Worm (Caenorhabditis elegans) whole organism, L2 larva: ENCODE measurements around the gene nac-3.

ENCODE experiments used
- C34F6.9 ChIP-seq: fragments of 150-350 bp; optimal IDR thresholded peaks from 2 replicates; lab custom pipeline; 2014; ENCODE audit warnings: missing biosample characterization, missing genetic modification characterization
- F13H6.1 ChIP-seq: sonication (generic microtip); optimal IDR thresholded peaks from 2 replicates; lab custom pipeline; 2016; ENCODE audit warnings: missing genetic modification characterization, missing compliant biosample characterization
- alr-1 ChIP-seq: fragments of 150-350 bp; optimal IDR thresholded peaks from 2 replicates; lab custom pipeline; 2014; ENCODE audit warnings: missing biosample characterization, missing genetic modification characterization
- ama-1 ChIP-seq: fragments of 150-350 bp; optimal IDR thresholded peaks from 2 replicates; lab custom pipeline; 2018; ENCODE audit warnings: inconsistent platforms
- blmp-1 ChIP-seq: sonication (generic microtip); optimal IDR thresholded peaks from 2 replicates; lab custom pipeline; 2017; ENCODE audit warnings: missing genetic modification characterization, mild to moderate bottlenecking, missing compliant biosample characterization, antibody characterized with exemption, moderate library complexity; ENCODE audit not compliant: insufficient read depth
- ceh-16 ChIP-seq: fragments of 150-350 bp; optimal IDR thresholded peaks from 2 replicates; lab custom pipeline; 2014; ENCODE audit warnings: missing biosample characterization, missing genetic modification characterization
- crh-2 ChIP-seq: sonication (generic microtip); optimal IDR thresholded peaks from 2 replicates; lab custom pipeline; 2017; ENCODE audit warnings: missing biosample characterization, missing genetic modification characterization
- dmd-4 ChIP-seq: sonication (generic microtip); optimal IDR thresholded peaks from 2 replicates; lab custom pipeline; 2017; ENCODE audit warnings: missing biosample characterization, missing genetic modification characterization
- egl-27 ChIP-seq: sonication (generic microtip); optimal IDR thresholded peaks from 3 replicates; lab custom pipeline; 2017; ENCODE audit warnings: missing biosample characterization, missing genetic modification reagents, missing genetic modification characterization
- elt-1 ChIP-seq: fragments of 150-350 bp; optimal IDR thresholded peaks from 2 replicates; lab custom pipeline; 2014; ENCODE audit warnings: missing biosample characterization, missing genetic modification characterization
- elt-3 ChIP-seq: sonication (generic microtip); optimal IDR thresholded peaks from 2 replicates; lab custom pipeline; 2017; ENCODE audit warnings: missing biosample characterization, missing genetic modification characterization
- fos-1 ChIP-seq: fragments of 150-350 bp; optimal IDR thresholded peaks from 2 replicates; lab custom pipeline; 2014; ENCODE audit warnings: missing biosample characterization, missing genetic modification characterization
- gmeb-1 ChIP-seq: fragments of 150-350 bp; optimal IDR thresholded peaks from 2 replicates; lab custom pipeline; 2014; ENCODE audit warnings: missing biosample characterization, missing genetic modification characterization
- lin-11 ChIP-seq: fragments of 150-350 bp; sonication (generic microtip); optimal IDR thresholded peaks from 2 replicates; lab custom pipeline; 2014; ENCODE audit warnings: missing biosample characterization, missing genetic modification characterization, inconsistent platforms, mixed read lengths
- lin-13 ChIP-seq: fragments of 150-350 bp; optimal IDR thresholded peaks from 2 replicates; lab custom pipeline; 2014; ENCODE audit warnings: missing biosample characterization, missing genetic modification reagents, missing genetic modification characterization
- lsy-2 ChIP-seq, 2 experiments: fragments of 150-350 bp in 1 of 2; sonication (generic microtip) in 1 of 2; optimal IDR thresholded peaks; 2 replicates each; lab custom pipeline; 2014 to 2017; ENCODE audit warnings: missing biosample characterization in 2 of 2, missing genetic modification characterization in 2 of 2
- mab-5 ChIP-seq: fragments of 150-350 bp; optimal IDR thresholded peaks from 2 replicates; lab custom pipeline; 2014; ENCODE audit warnings: missing biosample characterization, missing genetic modification characterization
- mdl-1 ChIP-seq, 2 experiments: fragments of 150-350 bp in 1 of 2; sonication (generic microtip) in 1 of 2; optimal IDR thresholded peaks; 2 replicates each; lab custom pipeline; 2017; ENCODE audit warnings: missing biosample characterization in 2 of 2, missing genetic modification characterization in 2 of 2
- nhr-10 ChIP-seq: sonication (generic microtip); optimal IDR thresholded peaks from 2 replicates; lab custom pipeline; 2017; ENCODE audit warnings: missing biosample characterization, missing genetic modification characterization
- nhr-11 ChIP-seq: fragments of 150-350 bp; optimal IDR thresholded peaks from 2 replicates; lab custom pipeline; 2014; ENCODE audit warnings: missing biosample characterization, missing genetic modification characterization
- nhr-12 ChIP-seq: fragments of 150-350 bp; optimal IDR thresholded peaks from 2 replicates; lab custom pipeline; 2014; ENCODE audit warnings: missing biosample characterization, missing genetic modification characterization
- nhr-129 ChIP-seq: fragments of 150-350 bp; optimal IDR thresholded peaks from 2 replicates; lab custom pipeline; 2014; ENCODE audit warnings: missing biosample characterization, missing genetic modification characterization
- nhr-21 ChIP-seq: fragments of 150-350 bp; optimal IDR thresholded peaks from 2 replicates; lab custom pipeline; 2014; ENCODE audit warnings: missing biosample characterization, missing genetic modification characterization
- nhr-23 ChIP-seq: fragments of 150-350 bp; optimal IDR thresholded peaks from 2 replicates; lab custom pipeline; 2014; ENCODE audit warnings: missing biosample characterization, missing genetic modification reagents, missing genetic modification characterization
- nhr-237 ChIP-seq: fragments of 150-350 bp; optimal IDR thresholded peaks from 2 replicates; lab custom pipeline; 2014; ENCODE audit warnings: missing biosample characterization, missing genetic modification characterization
- nhr-25 ChIP-seq: fragments of 150-350 bp; sonication (generic microtip); optimal IDR thresholded peaks from 3 replicates; lab custom pipeline; 2014; ENCODE audit warnings: missing biosample characterization, missing genetic modification characterization
- nhr-6 ChIP-seq: fragments of 150-350 bp; optimal IDR thresholded peaks from 2 replicates; lab custom pipeline; 2014; ENCODE audit warnings: missing biosample characterization, missing genetic modification characterization
- nhr-77 ChIP-seq: fragments of 150-350 bp; optimal IDR thresholded peaks from 2 replicates; lab custom pipeline; 2014; ENCODE audit warnings: missing biosample characterization, missing genetic modification characterization
- peb-1 ChIP-seq: fragments of 150-350 bp; optimal IDR thresholded peaks from 2 replicates; lab custom pipeline; 2014; ENCODE audit warnings: missing biosample characterization, missing genetic modification characterization
- sem-4 ChIP-seq: fragments of 150-350 bp; optimal IDR thresholded peaks from 2 replicates; lab custom pipeline; 2014; ENCODE audit warnings: missing biosample characterization, missing genetic modification reagents, missing genetic modification characterization
- skn-1 ChIP-seq: sonication (generic microtip); optimal IDR thresholded peaks from 2 replicates; lab custom pipeline; 2017; ENCODE audit warnings: missing biosample characterization, missing genetic modification characterization
- sma-3 ChIP-seq: sonication (generic microtip); optimal IDR thresholded peaks from 2 replicates; lab custom pipeline; 2016; ENCODE audit warnings: missing genetic modification reagents, missing genetic modification characterization, missing compliant biosample characterization
- unc-39 ChIP-seq: fragments of 150-350 bp; optimal IDR thresholded peaks from 2 replicates; lab custom pipeline; 2014; ENCODE audit warnings: missing biosample characterization, missing genetic modification characterization
- unc-55 ChIP-seq: fragments of 150-350 bp; sonication (generic microtip); optimal IDR thresholded peaks from 3 replicates; lab custom pipeline; 2014; ENCODE audit warnings: missing biosample characterization, missing genetic modification reagents, missing genetic modification characterization
- unc-62 ChIP-seq: fragments of 150-350 bp; optimal IDR thresholded peaks from 2 replicates; lab custom pipeline; 2014; ENCODE audit warnings: missing biosample characterization, missing genetic modification reagents, missing genetic modification characterization
- zag-1 ChIP-seq: fragments of 150-350 bp; optimal IDR thresholded peaks from 2 replicates; lab custom pipeline; 2014; ENCODE audit warnings: missing biosample characterization, missing genetic modification characterization
- ztf-1 ChIP-seq: fragments of 200-800 bp; sonication (Bioruptor generic); conservative IDR thresholded peaks from 2 replicates; pipeline ENCODE4 v1.3.6; 2022; ENCODE audit warnings: missing genetic modification characterization, missing compliant biosample characterization
- ztf-11 ChIP-seq: sonication (generic microtip); optimal IDR thresholded peaks from 2 replicates; lab custom pipeline; 2017; ENCODE audit warnings: missing biosample characterization, missing genetic modification characterization

Gene nac-3

DNA sequence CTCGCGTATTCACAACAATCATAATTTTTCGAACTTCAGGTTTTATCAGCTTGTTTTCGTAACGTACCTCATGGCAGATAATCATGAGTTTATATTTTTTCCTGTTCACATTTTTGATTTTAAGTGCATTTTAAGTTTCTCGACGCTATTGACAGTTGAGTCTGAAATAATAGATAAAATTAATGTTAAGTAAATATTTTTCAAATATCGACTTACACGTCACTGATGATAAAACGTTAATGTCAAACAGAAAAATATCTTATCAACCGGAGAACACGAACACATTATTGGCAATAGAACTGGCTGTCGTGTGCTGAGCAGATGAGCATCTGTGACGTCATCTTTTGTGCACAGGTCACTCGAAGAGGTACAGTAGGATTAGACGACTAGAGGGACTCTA, 44.2 kb downstream of the nac-3 start:
- TF ChIP-seq sem-4 (tag; lab: Kevin White, UChicago) (no peak), nhr-12 (no peak), nhr-11 (tag; lab: Kevin White, UChicago) (no peak)

- TF ChIP-seq mab-5 (tag; lab: Kevin White, UChicago) (no peak), dmd-4 (no peak), nhr-25 (no peak), lin-13 (GFP tag; lab: Kevin White, UChicago) (no peak), skn-1 (tag; lab: Kevin White, UChicago) (no peak), sma-3 (GFP tag; lab: Kevin White, UChicago) (no peak), ama-1 (lab: Kevin White, UChicago) (no peak)
Measured at ce11 chrIII:10197416-10197815, 44.8 kb downstream of the nac-3 start, which contains the start of gene dod-6. TSS of gene dod-6 (plus strand) at chrIII:10197716.

DNA sequence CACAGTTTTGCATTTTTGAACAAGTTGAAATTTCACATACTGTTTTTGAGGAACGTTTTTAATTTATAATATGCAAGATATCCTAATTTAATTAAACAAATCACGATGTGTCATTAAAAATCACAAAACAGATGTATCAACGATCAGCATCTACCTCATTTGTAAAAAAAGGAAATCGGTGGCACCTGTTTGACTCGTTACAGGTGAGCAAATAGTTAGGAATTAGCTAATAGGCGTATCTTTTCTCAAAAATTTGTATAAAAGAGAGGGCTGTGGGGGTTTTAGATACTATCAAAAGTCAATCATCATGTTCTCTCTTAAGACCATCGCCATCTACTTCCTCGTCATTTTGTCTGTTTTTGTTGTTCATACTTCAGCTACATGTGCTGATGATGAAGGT, 46.5 kb downstream of the nac-3 start, which contains the start of gene T20G5.8:
TSS of gene T20G5.8 (plus strand) at position 301 of the 400 bp plus-strand sequence.
- no peak for TF ChIP-seq fos-1 (tag; lab: Kevin White, UChicago)
- TF ChIP-seq ceh-16 (tag; lab: Kevin White, UChicago), result no peak
- TF ChIP-seq mdl-1 (tag; optimal IDR thresholded peaks at IDR 0.05; lab: Kevin White, UChicago), result no peak
- TF ChIP-seq elt-3 (tag; lab: Kevin White, UChicago), result no peak
- no peak for TF ChIP-seq ztf-1 (GFP tag; lab: Robert Waterston, UW)
- TF ChIP-seq zag-1, result no peak
- no peak for TF ChIP-seq unc-39 (tag; lab: Kevin White, UChicago)
- no peak for TF ChIP-seq alr-1 (tag; lab: Kevin White, UChicago)
- TF ChIP-seq, all 48 proteins: peak for 0

ce11 chrIII:10201235-10201634, 48.6 kb downstream of the nac-3 start, which contains the start of the genes T20G5.13 and T20G5.12:
TSS of gene T20G5.13 (minus strand) at chrIII:10201335.
TSS of gene T20G5.12 (plus strand) at chrIII:10201604.
- no peak for TF ChIP-seq nhr-129 (tag; lab: Kevin White, UChicago)
- no peak for TF ChIP-seq unc-39 (tag; lab: Kevin White, UChicago)
- no peak for TF ChIP-seq nhr-10 (tag; lab: Kevin White, UChicago)
- no peak for TF ChIP-seq elt-1 (tag; lab: Kevin White, UChicago)
- no peak for TF ChIP-seq lsy-2 (tag; optimal IDR thresholded peaks at IDR 0.05; lab: Kevin White, UChicago)
- TF ChIP-seq nhr-25, result no peak
- TF ChIP-seq F13H6.1 (tag; lab: Kevin White, UChicago), result no peak
- no peak for TF ChIP-seq nhr-237
- TF ChIP-seq peb-1, result no peak
- TF ChIP-seq nhr-6 (tag; lab: Kevin White, UChicago), result no peak
- TF ChIP-seq C34F6.9 (tag; lab: Kevin White, UChicago), result no peak
- no peak for TF ChIP-seq nhr-11 (tag; lab: Kevin White, UChicago)
- no peak for TF ChIP-seq fos-1 (tag; lab: Kevin White, UChicago)
- TF ChIP-seq nhr-23 (tag; lab: Kevin White, UChicago), result no peak
- TF ChIP-seq crh-2 (tag; lab: Kevin White, UChicago), result no peak
- TF ChIP-seq skn-1 (tag; lab: Kevin White, UChicago), result no peak
- TF ChIP-seq egl-27 (tag; lab: Kevin White, UChicago), result no peak
- TF ChIP-seq ceh-16 (tag; lab: Kevin White, UChicago), result no peak

DNA sequence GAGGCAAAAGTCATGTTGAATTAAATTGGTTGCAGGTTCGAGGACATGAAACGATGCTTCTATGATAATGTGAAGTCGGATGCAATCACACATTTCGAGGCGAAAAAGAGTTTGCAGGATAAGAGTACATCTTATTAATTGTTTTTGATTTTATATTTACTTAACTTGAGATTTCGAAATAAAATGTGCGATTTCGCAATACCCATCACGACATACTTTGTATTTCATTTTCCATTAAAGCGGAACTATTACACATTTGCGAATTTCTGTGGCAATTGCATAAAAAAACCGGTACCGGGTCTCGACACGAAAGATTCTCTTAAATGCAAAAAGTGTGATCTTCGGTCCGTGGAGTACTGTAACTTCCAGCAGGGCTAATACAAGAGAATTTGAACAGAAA, 49.8 kb downstream of the nac-3 start:
- TF ChIP-seq blmp-1 (tag; lab: Kevin White, UChicago), result no peak
- no peak for TF ChIP-seq nhr-21
- TF ChIP-seq ztf-1 (GFP tag; lab: Robert Waterston, UW), result no peak
- TF ChIP-seq ztf-11 (tag; lab: Kevin White, UChicago), result no peak
- TF ChIP-seq C34F6.9 (tag; lab: Kevin White, UChicago), result no peak
- TF ChIP-seq gmeb-1 (tag; lab: Kevin White, UChicago), result no peak
- TF ChIP-seq nhr-10 (tag; lab: Kevin White, UChicago), result no peak
- no peak for TF ChIP-seq crh-2 (tag; lab: Kevin White, UChicago)
- TF ChIP-seq unc-55, result no peak
- TF ChIP-seq zag-1, result no peak
- TF ChIP-seq lin-11 (tag; lab: Kevin White, UChicago), result no peak
- TF ChIP-seq ama-1 (lab: Kevin White, UChicago), result no peak
- TF ChIP-seq nhr-77 (tag; lab: Kevin White, UChicago), result no peak
- no peak for TF ChIP-seq unc-62 (GFP tag; lab: Kevin White, UChicago)
